Fruit fly (Drosophila melanogaster): ENCODE measurements around the gene Edc3.

Edc3 gene

DNA sequence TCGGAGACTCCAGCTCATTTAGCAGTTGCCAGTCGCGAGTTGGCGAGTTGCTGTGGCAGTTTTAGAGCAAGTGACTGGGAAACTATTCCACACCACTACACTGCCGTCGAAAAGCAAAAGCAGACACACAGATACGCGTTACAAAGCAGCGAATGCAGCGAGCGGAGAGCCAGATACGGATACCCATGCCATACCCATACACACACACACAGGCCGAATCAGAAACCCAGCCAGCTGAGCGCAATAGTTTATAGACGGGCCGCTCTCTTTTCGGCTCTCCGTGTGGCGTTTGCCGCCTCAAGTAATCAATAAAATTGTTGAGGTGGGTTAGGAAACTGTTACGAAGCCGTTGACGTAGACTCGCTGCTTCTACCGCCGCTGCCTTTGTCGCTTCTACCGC, 44.2 kb upstream of the Edc3 start:
- TF ChIP-seq dmrt93B (GFP tag; optimal IDR thresholded peaks at IDR 0.05): no peak
- no peak for TF ChIP-seq CG32264 (GFP tag; optimal IDR thresholded peaks at IDR 0.05)
- no peak for TF ChIP-seq rgr (GFP tag; optimal IDR thresholded peaks at IDR 0.05)
- no peak for TF ChIP-seq dsf (GFP tag; optimal IDR thresholded peaks at IDR 0.05; ENCODE audit: borderline replicate concordance)
- TF ChIP-seq pan (optimal IDR thresholded peaks at IDR 0.05): no peak
- TF ChIP-seq usp (GFP tag; optimal IDR thresholded peaks at IDR 0.05): no peak
- TF ChIP-seq brk (GFP tag; optimal IDR thresholded peaks at IDR 0.05): no peak
- peak; percentile 35 for TF ChIP-seq fru (GFP tag; optimal IDR thresholded peaks at IDR 0.05)
- TF ChIP-seq Dfd (GFP tag; optimal IDR thresholded peaks at IDR 0.05): no peak
- peak; percentile 35 for TF ChIP-seq h (GFP tag; optimal IDR thresholded peaks at IDR 0.05)
- no peak for TF ChIP-seq Vsx2 (GFP tag; optimal IDR thresholded peaks at IDR 0.05; ENCODE audit: partially characterized antibody)
- no peak for TF ChIP-seq psq (GFP tag; optimal IDR thresholded peaks at IDR 0.05)
- no peak for TF ChIP-seq br (GFP tag; optimal IDR thresholded peaks at IDR 0.05)
- no peak for TF ChIP-seq ey (GFP tag; optimal IDR thresholded peaks at IDR 0.05)
- no peak for TF ChIP-seq CrebA (GFP tag; optimal IDR thresholded peaks at IDR 0.05; ENCODE audit: borderline replicate concordance)
- no peak for TF ChIP-seq N (GFP tag; optimal IDR thresholded peaks at IDR 0.05)
- no peak for TF ChIP-seq Hr83 (GFP tag; optimal IDR thresholded peaks at IDR 0.05; ENCODE audit: poor library complexity, severe bottlenecking)
- TF ChIP-seq woc (GFP tag; optimal IDR thresholded peaks at IDR 0.05): no peak
- no peak for TF ChIP-seq lola (GFP tag; optimal IDR thresholded peaks at IDR 0.05)
- no peak for TF ChIP-seq HLH106 (tag; optimal IDR thresholded peaks at IDR 0.05)
- no peak for TF ChIP-seq Abd-B (GFP tag; optimal IDR thresholded peaks at IDR 0.05)
- TF ChIP-seq Myc (optimal IDR thresholded peaks at IDR 0.05): no peak
- no peak for TF ChIP-seq Hr78 (GFP tag; optimal IDR thresholded peaks at IDR 0.05)
- TF ChIP-seq Mio (GFP tag; optimal IDR thresholded peaks at IDR 0.05): no peak
- TF ChIP-seq Hnf4 (GFP tag; optimal IDR thresholded peaks at IDR 0.05): no peak
- peak; percentile 31 to 40 for TF ChIP-seq dl (GFP tag; optimal IDR thresholded peaks at IDR 0.05; ENCODE audit: insufficient read depth in 1 of 2, partially characterized antibody in 2 of 2)
- no peak for TF ChIP-seq OdsH (GFP tag; optimal IDR thresholded peaks at IDR 0.05)
- no peak for TF ChIP-seq sv (GFP tag; optimal IDR thresholded peaks at IDR 0.05)
- no peak for TF ChIP-seq tai (GFP tag; optimal IDR thresholded peaks at IDR 0.05)
- TF ChIP-seq foxo (GFP tag; optimal IDR thresholded peaks at IDR 0.05): no peak
- TF ChIP-seq CG9705 (GFP tag; optimal IDR thresholded peaks at IDR 0.05): no peak
- TF ChIP-seq sage (GFP tag; optimal IDR thresholded peaks at IDR 0.05): no peak
- TF ChIP-seq Dif (GFP tag; optimal IDR thresholded peaks at IDR 0.05; ENCODE audit: partially characterized antibody): peak; percentile 72
- no peak for TF ChIP-seq Sp1 (GFP tag; optimal IDR thresholded peaks at IDR 0.05)

DNA sequence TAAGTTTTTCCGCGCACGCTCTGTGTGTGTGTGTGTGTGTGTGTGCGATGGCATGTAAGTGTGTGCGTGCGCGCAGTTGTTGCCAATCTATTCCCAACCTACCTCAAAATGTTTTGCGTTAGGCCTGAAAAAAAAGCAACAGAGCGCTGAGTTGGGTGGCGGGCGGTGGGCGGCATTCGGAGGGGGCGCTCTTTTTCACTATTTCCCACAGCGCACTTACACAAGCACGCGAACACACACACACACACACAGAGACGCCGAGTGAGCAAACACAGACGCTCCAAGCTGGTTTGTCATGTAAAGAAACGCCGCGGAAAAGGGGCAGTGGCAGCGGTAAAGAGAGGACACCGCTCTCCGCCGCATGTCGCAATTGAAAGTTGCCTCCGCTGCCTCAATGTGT, 42.4 kb upstream of the Edc3 start:
- TF ChIP-seq OdsH (GFP tag; optimal IDR thresholded peaks at IDR 0.05) (no peak), CrebA (GFP tag; optimal IDR thresholded peaks at IDR 0.05; ENCODE audit: borderline replicate concordance) (no peak), Dfd (GFP tag; optimal IDR thresholded peaks at IDR 0.05) (peak; percentile 78)

DNA sequence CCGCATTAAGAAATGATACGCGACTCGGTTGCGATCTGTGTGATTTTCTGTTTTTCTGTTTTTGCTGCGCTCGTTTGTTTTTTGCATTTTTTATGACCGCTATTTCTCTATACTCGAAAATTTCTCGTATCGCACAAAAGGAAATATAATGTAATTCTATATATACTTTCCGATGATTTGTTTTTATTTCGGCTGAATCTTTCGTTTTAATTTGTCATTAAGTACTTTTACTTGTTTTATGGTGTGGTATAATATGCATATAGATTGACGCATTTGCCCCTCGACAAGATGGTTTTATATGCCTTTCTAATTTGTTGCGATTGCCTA, 40.8 kb upstream of the Edc3 start:
- no peak for TF ChIP-seq rgr (GFP tag; optimal IDR thresholded peaks at IDR 0.05)
- TF ChIP-seq dmrt93B (GFP tag; optimal IDR thresholded peaks at IDR 0.05): no peak
- TF ChIP-seq fru (GFP tag; optimal IDR thresholded peaks at IDR 0.05): no peak
- TF ChIP-seq dsf (GFP tag; optimal IDR thresholded peaks at IDR 0.05; ENCODE audit: borderline replicate concordance): no peak
- TF ChIP-seq OdsH (GFP tag; optimal IDR thresholded peaks at IDR 0.05): no peak
- TF ChIP-seq Hnf4 (GFP tag; optimal IDR thresholded peaks at IDR 0.05): no peak
- no peak for TF ChIP-seq N (GFP tag; optimal IDR thresholded peaks at IDR 0.05)
- TF ChIP-seq Rel (GFP tag; optimal IDR thresholded peaks at IDR 0.05): no peak
- TF ChIP-seq Rel (tag; optimal IDR thresholded peaks at IDR 0.05): peak; percentile 81
- no peak for TF ChIP-seq br (GFP tag; optimal IDR thresholded peaks at IDR 0.05)
- TF ChIP-seq lola (GFP tag; optimal IDR thresholded peaks at IDR 0.05): no peak
- TF ChIP-seq Sp1 (GFP tag; optimal IDR thresholded peaks at IDR 0.05): peak; percentile 44
- TF ChIP-seq GATAd (GFP tag; optimal IDR thresholded peaks at IDR 0.05): no peak
- TF ChIP-seq CrebA (GFP tag; optimal IDR thresholded peaks at IDR 0.05; ENCODE audit: borderline replicate concordance): peak; percentile 23
- TF ChIP-seq CG9705 (GFP tag; optimal IDR thresholded peaks at IDR 0.05): no peak
- no peak for TF ChIP-seq Hr78 (GFP tag; optimal IDR thresholded peaks at IDR 0.05)
- TF ChIP-seq jim (GFP tag; optimal IDR thresholded peaks at IDR 0.05): no peak
- no peak for TF ChIP-seq Myc (optimal IDR thresholded peaks at IDR 0.05)
- no peak for TF ChIP-seq Hr83 (GFP tag; optimal IDR thresholded peaks at IDR 0.05; ENCODE audit: poor library complexity, severe bottlenecking)
- TF ChIP-seq brk (GFP tag; optimal IDR thresholded peaks at IDR 0.05): no peak
- TF ChIP-seq sv (GFP tag; optimal IDR thresholded peaks at IDR 0.05): no peak
- no peak for TF ChIP-seq dl (GFP tag; optimal IDR thresholded peaks at IDR 0.05; ENCODE audit: insufficient read depth in 1 of 2, partially characterized antibody in 2 of 2)
- TF ChIP-seq usp (GFP tag; optimal IDR thresholded peaks at IDR 0.05): no peak
- TF ChIP-seq Dfd (GFP tag; optimal IDR thresholded peaks at IDR 0.05): no peak
- no peak for TF ChIP-seq woc (GFP tag; optimal IDR thresholded peaks at IDR 0.05)
- no peak for TF ChIP-seq psq (GFP tag; optimal IDR thresholded peaks at IDR 0.05)
- TF ChIP-seq sage (GFP tag; optimal IDR thresholded peaks at IDR 0.05): no peak
- TF ChIP-seq Vsx2 (GFP tag; optimal IDR thresholded peaks at IDR 0.05; ENCODE audit: partially characterized antibody): no peak
- TF ChIP-seq Jra (GFP tag; optimal IDR thresholded peaks at IDR 0.05): no peak
- no peak for TF ChIP-seq HLH106 (tag; optimal IDR thresholded peaks at IDR 0.05)
- TF ChIP-seq h (GFP tag; optimal IDR thresholded peaks at IDR 0.05): no peak
- no peak for TF ChIP-seq tai (GFP tag; optimal IDR thresholded peaks at IDR 0.05)
- no peak for TF ChIP-seq Dif (GFP tag; optimal IDR thresholded peaks at IDR 0.05; ENCODE audit: partially characterized antibody)
- TF ChIP-seq pan (optimal IDR thresholded peaks at IDR 0.05): no peak
- TF ChIP-seq foxo (GFP tag; optimal IDR thresholded peaks at IDR 0.05): peak in 1 of 2 experiments; percentile 53
- TF ChIP-seq Abd-B (GFP tag; optimal IDR thresholded peaks at IDR 0.05): no peak
- TF ChIP-seq Mio (GFP tag; optimal IDR thresholded peaks at IDR 0.05): no peak

All from whole organism, wandering third instar larva.